Worm (Caenorhabditis elegans): ENCODE results near the gene jmjd-1.1.

jmjd-1.1 gene

DNA sequence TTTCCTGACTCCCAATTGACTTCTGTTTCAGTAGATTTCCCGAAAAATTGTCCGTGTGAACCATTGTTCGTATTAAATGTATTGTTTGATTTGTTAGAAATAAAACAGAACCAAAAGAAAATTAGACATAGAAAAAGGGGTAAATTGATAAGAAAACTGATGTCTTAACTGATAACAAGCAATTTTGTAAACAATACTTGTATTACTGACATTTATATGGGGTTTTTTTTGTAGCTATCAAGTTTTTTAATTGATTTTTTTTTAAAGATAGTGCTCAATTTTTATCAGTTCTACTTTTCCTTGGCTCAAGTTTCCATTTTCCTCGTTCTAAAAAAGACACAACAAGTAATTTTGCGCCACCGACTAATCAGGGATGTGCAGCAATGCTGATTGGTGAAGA lies 9.2 kb upstream of the jmjd-1.1 start:
- TF ChIP-seq fos-1 (tag; optimal IDR thresholded peaks at IDR 0.05) (peak; percentile 17), lin-39 (tag; optimal IDR thresholded peaks at IDR 0.05) (no peak), ceh-82 (tag; optimal IDR thresholded peaks at IDR 0.05) (no peak), lin-11 (tag; optimal IDR thresholded peaks at IDR 0.05) (no peak), lin-13 (GFP tag; optimal IDR thresholded peaks at IDR 0.05) (no peak)

DNA sequence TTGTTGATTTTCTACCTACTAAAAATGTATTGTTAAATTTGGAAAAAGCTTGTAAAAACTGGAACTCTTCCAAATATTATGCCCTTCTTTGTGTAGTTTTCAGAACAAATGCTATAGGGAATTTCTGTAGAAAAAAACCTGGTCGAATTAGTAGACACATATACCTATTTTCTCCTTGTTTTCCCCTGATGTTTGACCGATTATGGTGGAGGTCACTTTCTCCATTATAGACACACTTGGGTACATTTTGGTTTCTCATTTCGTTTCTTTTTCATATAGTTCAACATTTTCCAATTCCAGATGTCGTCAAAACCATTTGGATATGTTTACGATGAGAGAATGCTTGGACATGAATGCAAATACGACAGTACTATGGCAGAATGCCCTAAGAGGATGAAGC lies 7.6 kb upstream of the jmjd-1.1 start, which contains the start of gene hda-5:
hda-5 (plus strand) TSS at position 301 of the 400 bp plus-strand sequence.
- TF ChIP-seq ztf-11 (tag; optimal IDR thresholded peaks at IDR 0.05) = no peak
- no peak for TF ChIP-seq nhr-10 (tag; optimal IDR thresholded peaks at IDR 0.05)
- no peak for TF ChIP-seq crh-2 (tag; optimal IDR thresholded peaks at IDR 0.05)
- no peak for TF ChIP-seq ceh-16 (tag; optimal IDR thresholded peaks at IDR 0.05)
- no peak for TF ChIP-seq nhr-23 (tag; optimal IDR thresholded peaks at IDR 0.05)
- no peak for TF ChIP-seq nhr-237 (tag; optimal IDR thresholded peaks at IDR 0.05)
- no peak for TF ChIP-seq nhr-129 (tag; optimal IDR thresholded peaks at IDR 0.05)
- TF ChIP-seq unc-39 (tag; optimal IDR thresholded peaks at IDR 0.05) = no peak
- TF ChIP-seq gmeb-1 (tag; optimal IDR thresholded peaks at IDR 0.05) = no peak
- no peak for TF ChIP-seq lsy-2 (tag; optimal IDR thresholded peaks at IDR 0.05)
- no peak for TF ChIP-seq fos-1 (tag; optimal IDR thresholded peaks at IDR 0.05)
- TF ChIP-seq blmp-1 (tag; optimal IDR thresholded peaks at IDR 0.05; ENCODE audit: insufficient read depth) = no peak

DNA sequence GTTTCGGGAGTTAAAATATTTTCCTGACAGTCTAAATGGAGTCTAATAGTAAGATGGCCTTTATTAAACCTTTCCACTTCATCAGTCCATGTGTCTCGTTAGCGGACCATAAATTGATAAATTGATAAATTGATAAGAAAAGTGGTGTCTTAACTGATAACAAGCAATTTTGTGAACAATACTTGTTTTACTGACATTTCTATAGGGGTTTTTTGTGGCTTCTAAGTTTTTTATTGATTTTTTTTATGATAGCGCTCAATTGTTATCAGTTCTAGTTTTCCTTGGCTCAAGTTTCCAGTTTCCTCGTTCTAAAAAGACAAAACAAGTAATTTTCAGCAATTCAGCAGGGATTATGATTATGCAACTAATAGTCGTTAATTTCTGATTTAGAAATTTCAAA lies 3.9 kb upstream of the jmjd-1.1 start, which contains the start of gene F43G6.17:
F43G6.17 (plus strand) TSS at position 301 of the 400 bp plus-strand sequence.
- TF ChIP-seq aly-2 (tag; optimal IDR thresholded peaks at IDR 0.05) (no peak), ceh-82 (tag; optimal IDR thresholded peaks at IDR 0.05) (no peak), lin-11 (tag; optimal IDR thresholded peaks at IDR 0.05) (no peak), nhr-10 (tag; optimal IDR thresholded peaks at IDR 0.05) (no peak), blmp-1 (tag; optimal IDR thresholded peaks at IDR 0.05; ENCODE audit: insufficient read depth) (no peak), fos-1 (tag; optimal IDR thresholded peaks at IDR 0.05) (no peak), peb-1 (tag; optimal IDR thresholded peaks at IDR 0.05) (no peak), lsy-2 (tag; optimal IDR thresholded peaks at IDR 0.05) (no peak), sma-3 (GFP tag; optimal IDR thresholded peaks at IDR 0.05) (no peak)

DNA sequence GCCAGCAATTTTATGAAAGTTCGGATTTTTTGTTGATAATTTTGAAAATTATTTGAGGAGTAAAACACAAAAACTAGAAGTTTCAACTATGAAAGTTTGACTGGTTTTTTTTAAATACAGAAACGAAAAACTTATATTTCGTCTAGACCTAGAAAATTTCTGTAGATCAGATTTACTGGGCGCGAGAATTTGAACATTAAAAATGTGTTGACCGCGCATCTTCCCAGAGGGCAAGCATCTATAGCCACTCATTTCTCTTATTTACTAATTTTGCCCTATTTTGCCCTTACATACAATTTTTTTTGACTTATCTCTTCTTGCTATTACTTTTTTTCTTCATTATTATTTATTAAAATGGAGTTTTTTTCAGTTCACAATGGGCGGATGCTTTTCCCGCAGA lies 2.6 kb downstream of the jmjd-1.1 start, which contains the start of gene F43G6.10:
F43G6.10 (plus strand) TSS at position 371 of the 400 bp plus-strand sequence.
- TF ChIP-seq lin-39 (tag; optimal IDR thresholded peaks at IDR 0.05) (no peak), crh-2 (tag; optimal IDR thresholded peaks at IDR 0.05) (no peak), egl-27 (tag; optimal IDR thresholded peaks at IDR 0.05) (no peak), nhr-10 (tag; optimal IDR thresholded peaks at IDR 0.05) (no peak), nhr-21 (tag; optimal IDR thresholded peaks at IDR 0.05) (no peak), sma-9 (GFP tag; optimal IDR thresholded peaks at IDR 0.05) (no peak), sma-9 (tag; optimal IDR thresholded peaks at IDR 0.05) (no peak), gmeb-1 (tag; optimal IDR thresholded peaks at IDR 0.05) (no peak), nhr-129 (tag; optimal IDR thresholded peaks at IDR 0.05) (no peak), unc-39 (tag; optimal IDR thresholded peaks at IDR 0.05) (no peak)

DNA sequence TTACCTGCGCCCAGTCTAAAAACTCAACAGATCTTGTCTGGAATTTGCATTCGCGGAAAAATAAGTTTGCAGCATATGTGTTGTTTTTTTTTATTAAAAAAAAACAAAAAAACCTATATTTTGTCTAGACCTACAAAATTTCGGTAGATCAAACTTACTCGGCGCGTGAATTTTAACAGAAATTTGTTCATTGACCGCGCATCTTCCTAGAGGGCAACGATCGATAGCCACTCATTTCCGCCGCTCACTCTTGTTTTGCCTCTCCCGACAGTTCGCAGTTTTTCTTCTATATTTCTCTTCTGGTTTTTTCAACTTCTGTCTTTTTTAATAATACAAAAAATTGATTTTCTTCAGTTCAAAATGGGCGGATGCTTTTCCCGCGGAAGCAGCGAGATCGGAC lies 4.1 kb downstream of the jmjd-1.1 start, which contains the start of gene F43G6.7:
F43G6.7 (plus strand) TSS at position 355 of the 400 bp plus-strand sequence.
- TF ChIP-seq nhr-12 (tag; optimal IDR thresholded peaks at IDR 0.05) = no peak
- TF ChIP-seq aly-2 (tag; optimal IDR thresholded peaks at IDR 0.05) = no peak
- no peak for TF ChIP-seq ceh-16 (tag; optimal IDR thresholded peaks at IDR 0.05)

DNA sequence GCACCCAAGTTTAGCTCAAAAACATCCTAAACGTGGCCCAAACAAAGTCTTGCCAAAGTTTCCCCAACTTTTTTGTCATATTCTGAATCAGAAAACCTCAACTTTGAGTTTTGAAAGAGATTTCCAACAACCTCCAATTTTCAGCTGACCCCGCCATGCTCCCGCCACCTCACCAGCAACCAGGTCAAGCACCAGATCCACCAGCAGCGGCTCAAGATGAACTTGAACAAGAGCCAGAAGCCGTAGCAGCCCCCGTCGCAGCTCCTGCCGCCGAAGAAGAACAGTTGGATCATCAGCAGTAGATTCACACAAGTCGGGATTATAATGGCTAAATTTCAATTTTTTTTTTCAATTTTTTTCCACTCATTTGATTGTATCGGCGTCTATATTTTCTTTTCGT lies 4.9 kb downstream of the jmjd-1.1 start:
- TF ChIP-seq ZK546.5 (tag; optimal IDR thresholded peaks at IDR 0.05) = no peak
- no peak for TF ChIP-seq blmp-1 (tag; optimal IDR thresholded peaks at IDR 0.05; ENCODE audit: insufficient read depth)
- TF ChIP-seq aly-2 (tag; optimal IDR thresholded peaks at IDR 0.05) = no peak

DNA sequence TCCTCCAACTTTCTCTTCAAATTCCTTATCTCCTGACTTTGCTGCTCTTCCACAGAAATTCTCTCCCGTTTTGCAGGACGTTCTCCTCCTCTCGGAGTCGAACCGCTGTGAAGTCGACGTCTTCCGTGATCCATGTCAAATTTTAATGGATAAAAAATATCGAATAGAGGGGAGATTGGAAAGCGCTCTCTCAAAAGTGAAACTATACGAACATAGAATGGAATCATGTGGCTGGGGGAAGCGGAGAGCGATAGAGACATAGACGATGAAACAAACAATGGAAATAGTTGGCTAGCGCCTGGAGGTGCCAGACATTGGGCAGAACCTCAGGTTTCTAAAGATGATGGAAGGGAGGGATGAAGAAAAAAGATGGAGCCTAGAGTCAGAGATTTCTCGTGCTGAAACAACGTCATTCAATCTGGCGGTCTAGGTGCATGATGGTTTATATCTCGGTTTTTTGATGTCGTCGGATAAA lies 7.6 kb downstream of the jmjd-1.1 start, which contains the start of gene F43G6.8:
F43G6.8 (minus strand) TSS at position 198 of the 475 bp plus-strand sequence.
- no peak for TF ChIP-seq nhr-23 (tag; optimal IDR thresholded peaks at IDR 0.05)
- TF ChIP-seq lsy-2 (tag; optimal IDR thresholded peaks at IDR 0.05) = peak in 1 of 2 experiments; percentile 61
- no peak for TF ChIP-seq nhr-12 (tag; optimal IDR thresholded peaks at IDR 0.05)
- TF ChIP-seq ceh-82 (tag; optimal IDR thresholded peaks at IDR 0.05) = no peak
- TF ChIP-seq alr-1 (tag; optimal IDR thresholded peaks at IDR 0.05) = no peak
- TF ChIP-seq lin-39 (tag; optimal IDR thresholded peaks at IDR 0.05) = no peak
- TF ChIP-seq aly-2 (tag; optimal IDR thresholded peaks at IDR 0.05) = no peak
- no peak for TF ChIP-seq sem-4 (tag; optimal IDR thresholded peaks at IDR 0.05)
- TF ChIP-seq ztf-1 (GFP tag; conservative IDR thresholded peaks at IDR 0.05) = no peak
- TF ChIP-seq sma-9 (GFP tag; optimal IDR thresholded peaks at IDR 0.05) = peak; percentile 42
- TF ChIP-seq sma-9 (tag; optimal IDR thresholded peaks at IDR 0.05) = no peak
- TF ChIP-seq nhr-21 (tag; optimal IDR thresholded peaks at IDR 0.05) = peak; percentile 10
- no peak for TF ChIP-seq nhr-6 (tag; optimal IDR thresholded peaks at IDR 0.05)
- TF ChIP-seq fos-1 (tag; optimal IDR thresholded peaks at IDR 0.05) = peak; percentile 13
- TF ChIP-seq nhr-11 (tag; optimal IDR thresholded peaks at IDR 0.05) = no peak
- peak; percentile 29 for TF ChIP-seq lin-11 (tag; optimal IDR thresholded peaks at IDR 0.05)
- TF ChIP-seq ceh-16 (tag; optimal IDR thresholded peaks at IDR 0.05) = no peak
- peak; percentile 30 for TF ChIP-seq crh-2 (tag; optimal IDR thresholded peaks at IDR 0.05)
- TF ChIP-seq blmp-1 (tag; optimal IDR thresholded peaks at IDR 0.05; ENCODE audit: insufficient read depth) = peak; percentile 32
- no peak for TF ChIP-seq mdl-1 (tag; optimal IDR thresholded peaks at IDR 0.05)
- peak; percentile 4 for TF ChIP-seq lin-13 (GFP tag; optimal IDR thresholded peaks at IDR 0.05)
- TF ChIP-seq unc-55 (GFP tag; optimal IDR thresholded peaks at IDR 0.05) = peak; percentile 50
- no peak for TF ChIP-seq dmd-4 (tag; optimal IDR thresholded peaks at IDR 0.05)
- no peak for TF ChIP-seq F13H6.1 (tag; optimal IDR thresholded peaks at IDR 0.05)
- peak; percentile 81 for TF ChIP-seq C34F6.9 (tag; optimal IDR thresholded peaks at IDR 0.05)
- peak; percentile 6 for TF ChIP-seq nhr-25 (tag; optimal IDR thresholded peaks at IDR 0.05)
- TF ChIP-seq zag-1 (tag; optimal IDR thresholded peaks at IDR 0.05) = no peak
